Fruit fly (Drosophila melanogaster): Measurements from ENCODE around the gene RanGAP.

dm6 chr2L:19418872-19419271, 22.9 kb upstream of the RanGAP start, which contains the start of gene lectin-37Db:
- TF ChIP-seq Dfd (GFP tag; optimal IDR thresholded peaks at IDR 0.05) (no peak), Dif (GFP tag; optimal IDR thresholded peaks at IDR 0.05; ENCODE audit: partially characterized antibody) (no peak), Abd-B (GFP tag; optimal IDR thresholded peaks at IDR 0.05) (no peak), h (GFP tag; optimal IDR thresholded peaks at IDR 0.05) (no peak), psq (GFP tag; optimal IDR thresholded peaks at IDR 0.05) (no peak), Sp1 (GFP tag; optimal IDR thresholded peaks at IDR 0.05) (no peak), GATAd (GFP tag; optimal IDR thresholded peaks at IDR 0.05) (no peak), fru (GFP tag; optimal IDR thresholded peaks at IDR 0.05) (no peak), CrebA (GFP tag; optimal IDR thresholded peaks at IDR 0.05; ENCODE audit: borderline replicate concordance) (no peak), pan (optimal IDR thresholded peaks at IDR 0.05) (no peak), Jra (GFP tag; optimal IDR thresholded peaks at IDR 0.05) (no peak), dsf (GFP tag; optimal IDR thresholded peaks at IDR 0.05; ENCODE audit: borderline replicate concordance) (no peak)
